Worm (Caenorhabditis elegans): ENCODE measurements around the gene Y54G2A.45.

ce11 chrIV:2798339-2798738, 7.3 kb upstream of the Y54G2A.45 start, which contains the start of gene Y54G2A.52:
- TF ChIP-seq snpc-4 (tag; optimal IDR thresholded peaks at IDR 0.05) (no peak), ztf-11 (tag; optimal IDR thresholded peaks at IDR 0.05) (no peak), unc-39 (tag; optimal IDR thresholded peaks at IDR 0.05) (no peak), M03D4.4 (tag; optimal IDR thresholded peaks at IDR 0.05) (no peak), nhr-28 (tag; optimal IDR thresholded peaks at IDR 0.05) (no peak), nhr-12 (tag; optimal IDR thresholded peaks at IDR 0.05) (no peak), mep-1 (tag; optimal IDR thresholded peaks at IDR 0.05) (no peak), ces-1 (GFP tag; optimal IDR thresholded peaks at IDR 0.05) (no peak), cnd-1 (tag; optimal IDR thresholded peaks at IDR 0.05) (no peak), unc-62 (GFP tag; optimal IDR thresholded peaks at IDR 0.05) (no peak), lsy-2 (tag; optimal IDR thresholded peaks at IDR 0.05) (no peak), hlh-1 (tag; optimal IDR thresholded peaks at IDR 0.05) (no peak)

All from whole organism, mixed stage, embryonic.